Worm (Caenorhabditis elegans) whole organism, L4/young adult: ENCODE measurements around the gene srbc-51.

Experiments
- W03F9.2 ChIP-seq: fragments of 150-350 bp; optimal IDR thresholded peaks from 2 replicates; lab custom pipeline; 2014; ENCODE audit warnings: missing biosample characterization, missing genetic modification characterization
- dao-5 ChIP-seq: sonication (generic microtip); optimal IDR thresholded peaks from 2 replicates; lab custom pipeline; 2016; ENCODE audit warnings: missing genotype, missing genetic modification characterization, moderate library complexity, missing compliant biosample characterization
- him-1 ChIP-seq: sonication (generic microtip); optimal IDR thresholded peaks from 2 replicates; lab custom pipeline; 2016; ENCODE audit warnings: missing genotype, missing genetic modification reagents, missing genetic modification characterization, missing compliant biosample characterization

DNA sequence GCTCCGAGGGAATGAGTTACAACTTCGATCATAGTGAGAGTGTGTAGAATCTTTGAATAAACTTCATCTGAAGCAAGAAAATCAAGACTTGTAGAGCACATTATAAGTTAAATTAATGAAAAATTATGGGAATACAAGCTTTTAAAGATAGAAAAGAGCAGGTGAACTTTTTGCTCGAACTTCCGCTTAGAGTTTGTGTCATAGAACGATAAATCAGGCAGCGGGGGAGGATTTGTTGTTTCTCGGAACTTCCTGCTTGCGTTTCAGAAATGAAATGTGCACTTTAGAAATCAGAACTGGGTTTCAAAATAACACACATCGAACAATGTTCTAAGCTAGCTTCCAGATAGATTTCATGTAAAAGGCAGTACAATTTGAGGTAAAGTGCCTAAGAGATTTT lies 14.9 kb downstream of the srbc-51 start, which contains the start of gene srh-149:
- TF ChIP-seq dao-5 (no peak), him-1 (no peak), W03F9.2 (tag; lab: Kevin White, UChicago) (no peak)
